Worm (Caenorhabditis elegans) whole organism, L3 larva: ENCODE measurements around the gene acdh-2.

ENCODE experiments used
- ama-1 ChIP-seq: fragments of 150-350 bp; optimal IDR thresholded peaks from 2 replicates; lab custom pipeline; 2018
- elt-1 ChIP-seq: fragments of 150-350 bp; optimal IDR thresholded peaks from 2 replicates; lab custom pipeline; 2014; ENCODE audit warnings: missing biosample characterization, missing genetic modification characterization
- fkh-10 ChIP-seq: sonication (generic microtip); optimal IDR thresholded peaks from 2 replicates; lab custom pipeline; 2017; ENCODE audit warnings: missing biosample characterization, missing genetic modification reagents, missing genetic modification characterization
- fos-1 ChIP-seq: fragments of 150-350 bp; optimal IDR thresholded peaks from 2 replicates; lab custom pipeline; 2014; ENCODE audit warnings: missing biosample characterization, missing genetic modification characterization
- nhr-76 ChIP-seq: fragments of 150-350 bp; sonication (generic microtip); optimal IDR thresholded peaks from 5 replicates; lab custom pipeline; 2014; ENCODE audit warnings: missing biosample characterization, missing genetic modification characterization
- pha-4 ChIP-seq: fragments of 150-350 bp; optimal IDR thresholded peaks from 2 replicates; lab custom pipeline; 2014; ENCODE audit warnings: missing biosample characterization, missing genetic modification reagents, missing genetic modification characterization
- snpc-4 ChIP-seq: fragments of 150-350 bp; optimal IDR thresholded peaks from 2 replicates; lab custom pipeline; 2014; ENCODE audit warnings: missing biosample characterization, missing genetic modification characterization
- unc-39 ChIP-seq: sonication (generic microtip); optimal IDR thresholded peaks from 4 replicates; lab custom pipeline; 2017; ENCODE audit warnings: missing biosample characterization, missing genetic modification characterization
- unc-62 ChIP-seq: fragments of 150-350 bp; sonication (generic microtip); optimal IDR thresholded peaks from 4 replicates; lab custom pipeline; 2014; ENCODE audit warnings: missing biosample characterization, missing genetic modification reagents, missing genetic modification characterization
- zag-1 ChIP-seq: fragments of 150-350 bp; optimal IDR thresholded peaks from 2 replicates; lab custom pipeline; 2014; ENCODE audit warnings: missing biosample characterization, missing genetic modification characterization

- TF ChIP-seq zag-1 (tag; lab: Kevin White, UChicago) (no peak), pha-4 (tag; lab: Kevin White, UChicago) (peak; percentile 46), nhr-76 (tag; lab: Kevin White, UChicago) (no peak), snpc-4 (tag; lab: Kevin White, UChicago) (no peak), ama-1 (no peak), fos-1 (tag; lab: Kevin White, UChicago) (no peak), unc-62 (no peak), unc-39 (no peak), fkh-10 (no peak), elt-1 (tag; lab: Kevin White, UChicago) (no peak)
Measured at ce11 chrII:5561392-5561791, 14.1 kb upstream of the acdh-2 start, which contains the start of gene C17C3.3.
